Worm (Caenorhabditis elegans) whole organism, midembryonic: ENCODE data around the gene K12H6.9.

Experiments used
- T22C8.4 ChIP-seq: fragments of 200-800 bp; sonication (Bioruptor generic); IDR thresholded peaks from 2 replicates; pipeline ENCODE4 v1.3.6; 2022; ENCODE audit warnings: missing genetic modification characterization, missing compliant biosample characterization
- cog-1 ChIP-seq: sonication (generic microtip); optimal IDR thresholded peaks from 2 replicates; lab custom pipeline; 2016; ENCODE audit warnings: missing genetic modification characterization, missing compliant biosample characterization
- flt-1 ChIP-seq: fragments of 200-800 bp; sonication (Bioruptor generic); IDR thresholded peaks from 2 replicates; pipeline ENCODE4 v1.3.6; 2022; ENCODE audit warnings: missing genetic modification characterization, missing compliant biosample characterization
- klf-2 ChIP-seq: fragments of 200-800 bp; sonication (Bioruptor generic); conservative IDR thresholded peaks from 2 replicates; pipeline ENCODE4 v1.3.6; 2022; ENCODE audit warnings: missing genetic modification reagents, missing genetic modification characterization, missing compliant biosample characterization
- med-1 ChIP-seq: sonication (generic microtip); optimal IDR thresholded peaks from 2 replicates; lab custom pipeline; 2017; ENCODE audit warnings: missing genetic modification characterization, mild to moderate bottlenecking, missing compliant biosample characterization, antibody characterized with exemption, missing genetic modification reagents; ENCODE audit not compliant: insufficient read depth
- ref-1 ChIP-seq: fragments of 200-800 bp; sonication (Bioruptor generic); conservative IDR thresholded peaks from 2 replicates; pipeline ENCODE4 v1.3.6; 2022; ENCODE audit warnings: missing genetic modification reagents, missing genetic modification characterization, missing compliant biosample characterization
- ztf-23 ChIP-seq: fragments of 200-800 bp; sonication (Bioruptor generic); IDR thresholded peaks from 2 replicates; pipeline ENCODE4 v1.3.6; 2022; ENCODE audit warnings: missing genetic modification reagents, missing genetic modification characterization, missing compliant biosample characterization

ce11 chrII:2783380-2783779 lies 40.8 kb upstream of the K12H6.9 start:
- TF ChIP-seq ref-1 (GFP tag; lab: Robert Waterston, UW) (no peak), klf-2 (GFP tag; lab: Robert Waterston, UW) (no peak), cog-1 (tag; lab: Kevin White, UChicago) (no peak), med-1 (no peak), T22C8.4 (no peak), ztf-23 (GFP tag; lab: Robert Waterston, UW) (no peak), flt-1 (GFP tag; lab: Robert Waterston, UW) (no peak)
